Worm (Caenorhabditis elegans): ENCODE results near the gene W01D2.1.
A peak's percentile ranks its signal among the peaks of the same experiment; 100 is the strongest.

Gene W01D2.1

DNA sequence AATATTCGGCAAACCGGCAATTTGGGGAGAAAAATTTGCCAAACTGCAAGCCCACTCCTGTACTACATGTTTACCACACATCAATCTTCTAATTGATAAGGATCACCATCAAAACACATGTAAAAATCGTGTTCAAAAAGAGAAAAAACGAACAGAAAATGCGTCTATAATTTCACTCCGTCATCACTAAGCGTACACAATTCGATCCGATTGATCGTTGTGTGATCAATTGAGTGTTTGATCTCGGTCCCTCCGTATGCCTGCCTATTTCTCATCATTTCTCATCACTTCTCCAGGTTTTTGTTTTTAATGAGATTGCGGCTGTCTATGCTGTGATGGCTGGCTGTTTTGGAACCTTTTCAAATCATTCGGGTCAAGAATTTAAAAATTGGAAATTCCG lies 10.1 kb downstream of the W01D2.1 start:
- TF ChIP-seq W03F9.2 (tag; optimal IDR thresholded peaks at IDR 0.05) (no peak), dao-5 (tag; optimal IDR thresholded peaks at IDR 0.05) (no peak), him-1 (tag; optimal IDR thresholded peaks at IDR 0.05) (no peak)

DNA sequence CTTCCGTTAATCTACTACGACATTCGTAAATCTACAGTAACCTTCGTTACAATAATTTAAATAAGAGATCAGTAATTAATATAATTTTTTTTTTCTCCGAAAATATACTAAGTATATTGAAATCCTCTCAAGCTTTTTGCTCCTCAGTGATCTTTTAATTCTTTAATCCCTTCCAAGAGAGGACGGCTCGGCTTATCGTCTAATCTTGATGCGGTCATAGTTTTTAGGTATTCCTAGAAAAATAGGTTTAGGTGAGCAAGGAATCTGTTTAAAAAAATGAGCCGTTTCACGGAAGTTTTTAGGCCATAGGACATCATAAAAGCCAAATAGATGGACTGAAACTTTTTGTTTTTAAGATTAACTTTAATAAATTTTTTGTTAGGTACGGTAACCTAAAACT lies 16.7 kb downstream of the W01D2.1 start:
- no peak for TF ChIP-seq dao-5 (tag; optimal IDR thresholded peaks at IDR 0.05)
- TF ChIP-seq him-1 (tag; optimal IDR thresholded peaks at IDR 0.05): no peak
- TF ChIP-seq W03F9.2 (tag; optimal IDR thresholded peaks at IDR 0.05): no peak

DNA sequence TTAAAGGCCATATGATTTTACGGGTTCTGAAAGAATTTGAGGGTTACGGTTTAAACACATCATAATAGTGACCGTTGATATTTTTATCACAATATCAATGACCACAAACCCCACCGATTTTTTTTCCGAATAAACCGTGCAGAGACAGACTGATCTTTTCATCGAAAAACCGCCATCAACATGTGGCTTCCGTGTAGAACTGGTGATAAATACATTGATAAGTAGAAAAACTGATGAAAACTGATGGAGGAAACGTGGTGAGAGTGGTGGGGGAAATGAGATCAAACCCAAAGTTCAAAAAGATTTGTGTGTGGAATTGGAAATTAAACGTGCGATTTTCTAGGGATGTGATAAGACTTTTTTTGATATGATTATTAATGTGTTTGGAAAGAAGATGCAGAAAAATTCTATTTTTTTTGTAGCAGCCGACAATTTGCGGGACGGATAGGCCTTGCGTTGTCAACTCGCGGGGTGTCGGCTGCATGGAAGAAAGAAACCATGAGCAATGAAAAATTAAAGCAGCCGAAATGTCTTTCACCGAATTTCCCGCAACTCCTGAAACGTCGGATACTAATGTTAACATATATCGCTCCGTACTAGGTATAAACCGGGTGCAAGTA lies 23.4 kb downstream of the W01D2.1 start:
- TF ChIP-seq dao-5 (tag; optimal IDR thresholded peaks at IDR 0.05) (no peak), W03F9.2 (tag; optimal IDR thresholded peaks at IDR 0.05) (no peak), him-1 (tag; optimal IDR thresholded peaks at IDR 0.05) (no peak)

DNA sequence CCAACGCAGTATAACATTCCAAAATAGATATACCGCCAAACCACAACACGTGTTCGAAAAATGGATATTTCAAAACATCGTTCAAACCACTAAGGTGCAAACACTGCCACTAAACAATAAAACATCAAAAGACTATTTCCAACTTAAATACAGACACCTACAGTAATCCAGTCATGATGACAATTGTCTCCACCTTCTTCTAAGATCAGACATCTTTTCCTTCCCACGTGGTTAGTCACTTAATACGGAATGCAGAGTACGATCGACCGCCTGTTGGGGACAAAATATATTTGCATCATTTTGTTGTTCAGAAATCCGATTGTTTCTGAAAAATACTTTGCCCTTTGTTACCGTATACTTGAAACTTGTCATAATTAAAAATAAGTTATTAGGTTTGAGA lies 25.9 kb downstream of the W01D2.1 start:
- no peak for TF ChIP-seq him-1 (tag; optimal IDR thresholded peaks at IDR 0.05)
- TF ChIP-seq dao-5 (tag; optimal IDR thresholded peaks at IDR 0.05): no peak
- TF ChIP-seq W03F9.2 (tag; optimal IDR thresholded peaks at IDR 0.05): no peak

DNA sequence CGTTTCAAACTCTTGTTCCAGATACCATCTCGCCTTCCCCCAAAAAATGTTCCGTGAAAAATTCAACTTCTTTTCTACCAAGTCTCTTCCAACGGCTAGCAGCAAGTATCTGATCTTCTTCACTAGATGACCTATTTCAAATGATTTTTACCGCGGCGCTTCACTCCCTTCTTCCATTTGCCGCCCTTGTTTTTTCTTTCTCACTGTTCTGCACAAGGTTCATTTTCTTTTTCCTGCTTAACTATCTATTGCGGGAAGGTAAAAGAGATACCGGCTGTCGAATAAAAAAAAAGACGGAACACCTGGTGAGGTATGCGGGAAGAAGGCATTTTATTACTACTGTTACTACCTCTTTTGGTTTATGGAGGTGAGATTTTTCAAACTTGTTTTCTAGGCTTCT lies 27.7 kb downstream of the W01D2.1 start, which contains the start of gene cdh-7:
Gene cdh-7 (plus strand): TSS at position 214 of the 400 bp plus-strand sequence.
- TF ChIP-seq him-1 (tag; optimal IDR thresholded peaks at IDR 0.05) (no peak), dao-5 (tag; optimal IDR thresholded peaks at IDR 0.05) (no peak), W03F9.2 (tag; optimal IDR thresholded peaks at IDR 0.05) (no peak)

DNA sequence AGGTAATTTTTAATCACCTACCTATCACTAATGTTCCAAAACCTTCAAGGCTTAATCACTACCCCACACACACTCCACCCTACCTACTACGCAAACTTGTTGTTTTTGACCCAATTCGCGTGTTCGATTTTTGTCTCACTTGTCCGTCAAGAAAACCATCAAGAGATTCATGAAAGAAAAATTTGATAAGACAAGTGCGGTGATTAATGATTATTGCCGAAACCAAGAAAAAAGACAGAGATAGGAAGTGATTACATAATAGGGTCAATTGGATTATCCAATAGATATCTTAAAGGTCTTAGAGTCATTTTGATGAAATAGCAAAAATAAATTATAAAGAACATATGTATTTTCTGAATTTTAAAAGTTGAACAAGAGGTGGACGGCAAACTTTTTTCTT lies 28.9 kb downstream of the W01D2.1 start:
- TF ChIP-seq him-1 (tag; optimal IDR thresholded peaks at IDR 0.05) (no peak), dao-5 (tag; optimal IDR thresholded peaks at IDR 0.05) (no peak), W03F9.2 (tag; optimal IDR thresholded peaks at IDR 0.05) (no peak)

DNA sequence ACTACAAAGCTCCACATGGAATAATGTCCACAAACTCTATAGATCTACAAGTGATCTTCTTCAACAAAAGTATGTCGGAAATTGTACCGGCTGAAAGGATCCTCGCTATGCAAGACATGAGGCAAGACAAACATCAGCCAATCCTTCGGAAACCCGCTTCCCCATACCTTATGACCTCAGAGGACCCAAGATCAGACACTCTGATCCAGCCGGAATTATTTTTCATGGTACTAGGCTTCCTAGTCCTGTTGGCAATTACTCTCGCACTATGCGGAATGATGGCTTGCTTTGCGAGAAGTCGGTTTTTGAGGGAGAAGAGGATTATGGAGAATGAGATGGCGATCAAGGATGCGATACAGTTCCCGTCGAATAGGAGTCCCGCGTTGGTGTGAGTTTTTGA lies 34.6 kb downstream of the W01D2.1 start:
- TF ChIP-seq him-1 (tag; optimal IDR thresholded peaks at IDR 0.05): no peak
- no peak for TF ChIP-seq dao-5 (tag; optimal IDR thresholded peaks at IDR 0.05)
- no peak for TF ChIP-seq W03F9.2 (tag; optimal IDR thresholded peaks at IDR 0.05)

DNA sequence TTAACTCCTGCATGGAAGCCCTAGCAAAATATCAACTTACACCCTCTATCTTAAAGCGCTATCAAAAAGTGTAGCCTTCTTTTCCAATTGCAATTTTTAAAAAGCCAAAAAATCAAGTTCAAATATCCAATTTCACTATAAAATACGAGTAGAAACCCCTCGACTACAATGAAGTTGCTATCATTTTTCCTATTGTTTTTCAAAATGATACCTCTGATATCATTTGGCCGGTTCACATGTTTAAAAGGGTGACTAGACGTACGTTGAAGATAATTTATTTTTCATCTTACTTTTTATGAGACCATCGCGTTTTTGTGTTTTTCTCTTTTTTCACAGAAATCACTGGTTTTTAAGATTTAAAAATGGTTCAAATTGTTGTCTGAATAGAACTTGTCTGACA lies 36.2 kb downstream of the W01D2.1 start, which contains the start of gene R05H10.1:
Gene R05H10.1 (plus strand): TSS at position 334 of the 400 bp plus-strand sequence.
- no peak for TF ChIP-seq him-1 (tag; optimal IDR thresholded peaks at IDR 0.05)
- no peak for TF ChIP-seq W03F9.2 (tag; optimal IDR thresholded peaks at IDR 0.05)
- no peak for TF ChIP-seq dao-5 (tag; optimal IDR thresholded peaks at IDR 0.05)

DNA sequence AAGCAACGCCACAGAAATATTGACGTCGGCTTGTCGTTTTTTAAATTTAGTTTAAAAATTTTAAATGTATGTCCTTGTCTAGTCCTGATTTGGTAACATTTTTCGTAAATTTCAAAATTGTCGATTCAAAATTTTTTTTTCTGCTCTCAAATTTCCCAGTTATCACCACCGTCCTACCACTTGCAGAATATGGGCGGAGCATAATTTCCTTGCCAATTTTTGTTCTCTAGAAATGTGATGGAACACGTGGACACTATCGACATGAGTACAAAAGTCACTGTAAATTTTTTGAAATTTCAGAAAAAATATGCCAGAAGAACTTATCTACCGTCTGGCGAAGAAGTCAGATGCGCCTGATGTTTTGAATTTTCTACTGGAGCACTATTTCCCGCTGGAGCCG lies 39.9 kb downstream of the W01D2.1 start, which contains the start of gene R05H10.7:
Gene R05H10.7 (plus strand): TSS at position 301 of the 400 bp plus-strand sequence.
- TF ChIP-seq W03F9.2 (tag; optimal IDR thresholded peaks at IDR 0.05) (no peak), dao-5 (tag; optimal IDR thresholded peaks at IDR 0.05) (no peak), him-1 (tag; optimal IDR thresholded peaks at IDR 0.05) (no peak)

DNA sequence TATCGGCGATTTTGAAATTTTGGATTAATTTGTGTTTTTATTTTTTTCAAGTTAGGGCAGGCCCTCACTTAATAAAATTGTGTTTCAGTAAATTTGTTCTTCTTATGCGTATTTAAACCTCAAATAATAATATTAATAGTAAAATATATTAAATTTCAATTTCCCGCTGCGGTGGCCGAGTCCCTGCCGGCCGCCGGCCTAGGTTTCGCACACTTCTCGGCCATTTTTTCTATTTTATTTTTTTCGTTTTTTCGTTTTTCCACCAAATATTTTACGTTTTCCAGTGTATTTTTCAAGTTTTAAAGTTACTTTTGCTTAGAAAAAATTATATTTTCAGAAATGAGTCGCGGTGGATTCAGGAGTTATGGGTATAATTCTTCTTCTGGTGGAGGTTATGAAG lies 41.6 kb downstream of the W01D2.1 start, which contains the start of gene rbm-28:
Gene rbm-28 (plus strand): TSS at position 338 of the 400 bp plus-strand sequence.
- TF ChIP-seq dao-5 (tag; optimal IDR thresholded peaks at IDR 0.05) (no peak), W03F9.2 (tag; optimal IDR thresholded peaks at IDR 0.05) (peak; percentile 33)
